Fruit fly (Drosophila melanogaster) whole organism, prepupa: Measurements from ENCODE around the gene CG33777.
A peak's percentile ranks its signal among the peaks of the same experiment; 100 is the strongest.

Experiments used
- Blimp-1 ChIP-seq: fragments of 200-800 bp; sonication (Bioruptor generic); optimal IDR thresholded peaks from 3 replicates; lab custom pipeline; 2017; ENCODE audit warnings: missing biosample characterization, missing genetic modification characterization, mild to moderate bottlenecking, moderate library complexity, missing genetic modification reagents
- CG10669 ChIP-seq: fragments of 200-800 bp; sonication (Bioruptor generic); optimal IDR thresholded peaks from 3 replicates; lab custom pipeline; 2018; ENCODE audit warnings: missing biosample characterization, mild to moderate bottlenecking, missing genetic modification characterization, moderate library complexity
- CG11762 ChIP-seq: fragments of 200-800 bp; sonication (Bioruptor generic); optimal IDR thresholded peaks from 3 replicates; lab custom pipeline; 2016; ENCODE audit warnings: missing biosample characterization, missing genetic modification characterization; ENCODE audit not compliant: insufficient read depth
- CG11902 ChIP-seq: fragments of 200-800 bp; sonication (Bioruptor generic); optimal IDR thresholded peaks from 3 replicates; lab custom pipeline; 2016; ENCODE audit warnings: missing biosample characterization, missing genetic modification characterization
- CG15336 ChIP-seq: fragments of 200-800 bp; sonication (Bioruptor generic); IDR thresholded peaks from 2 replicates; pipeline ENCODE4 v1.3.6; 2022; ENCODE audit warnings: missing biosample characterization, missing genetic modification characterization
- CG1621 ChIP-seq: fragments of 200-800 bp; sonication (Bioruptor generic); optimal IDR thresholded peaks from 3 replicates; lab custom pipeline; 2018; ENCODE audit warnings: missing biosample characterization, mild to moderate bottlenecking, missing genetic modification characterization
- CG16779 ChIP-seq: fragments of 200-800 bp; sonication (Bioruptor generic); optimal IDR thresholded peaks from 3 replicates; lab custom pipeline; 2017; ENCODE audit warnings: missing biosample characterization, mild to moderate bottlenecking, missing genetic modification characterization
- CG3032 ChIP-seq: fragments of 200-800 bp; optimal IDR thresholded peaks from 2 replicates; lab custom pipeline; 2019; ENCODE audit warnings: missing biosample characterization, mild to moderate bottlenecking, missing genetic modification characterization, moderate library complexity
- CG32006 ChIP-seq: fragments of 200-800 bp; sonication (Bioruptor generic); optimal IDR thresholded peaks from 3 replicates; lab custom pipeline; 2017; ENCODE audit warnings: missing biosample characterization, mild to moderate bottlenecking, missing genetic modification characterization
- CG34406 ChIP-seq: fragments of 200-800 bp; sonication (Bioruptor generic); optimal IDR thresholded peaks from 3 replicates; lab custom pipeline; 2016; ENCODE audit warnings: missing biosample characterization, missing genetic modification characterization
- CG4318 ChIP-seq: fragments of 200-800 bp; sonication (Bioruptor generic); optimal IDR thresholded peaks from 3 replicates; lab custom pipeline; 2017; ENCODE audit warnings: missing biosample characterization, mild to moderate bottlenecking, missing genetic modification characterization
- CG6163 ChIP-seq: fragments of 200-800 bp; sonication (Bioruptor generic); IDR thresholded peaks from 3 replicates; pipeline ENCODE4 v1.3.6; 2022; ENCODE audit warnings: missing biosample characterization, missing genetic modification characterization
- CG6276 ChIP-seq: fragments of 200-800 bp; sonication (Bioruptor generic); optimal IDR thresholded peaks from 2 replicates; lab custom pipeline; 2017; ENCODE audit warnings: missing biosample characterization, mild to moderate bottlenecking, missing genetic modification characterization
- CG6808 ChIP-seq: fragments of 200-800 bp; sonication (Bioruptor generic); optimal IDR thresholded peaks from 3 replicates; lab custom pipeline; 2017; ENCODE audit warnings: missing biosample characterization, missing genetic modification characterization, mild to moderate bottlenecking, moderate library complexity, missing genetic modification reagents
- CG6854 ChIP-seq: fragments of 200-800 bp; sonication (Bioruptor generic); optimal IDR thresholded peaks from 2 replicates; lab custom pipeline; 2017; ENCODE audit warnings: missing biosample characterization, mild to moderate bottlenecking, missing genetic modification characterization
- CG8119 ChIP-seq: fragments of 200-800 bp; sonication (Bioruptor generic); IDR thresholded peaks from 3 replicates; pipeline ENCODE4 v1.3.6; 2022; ENCODE audit warnings: missing biosample characterization, missing genetic modification characterization
- CG8632 ChIP-seq: fragments of 200-800 bp; sonication (Bioruptor generic); optimal IDR thresholded peaks from 3 replicates; lab custom pipeline; 2016; ENCODE audit warnings: missing biosample characterization, missing genetic modification characterization
- CG9139 ChIP-seq: fragments of 200-800 bp; sonication (Bioruptor generic); optimal IDR thresholded peaks from 3 replicates; lab custom pipeline; 2017; ENCODE audit warnings: missing biosample characterization, mild to moderate bottlenecking, missing genetic modification characterization
- Eip75B ChIP-seq: fragments of 200-800 bp; sonication (Bioruptor generic); optimal IDR thresholded peaks from 3 replicates; lab custom pipeline; 2016; ENCODE audit warnings: missing biosample characterization, missing genetic modification characterization
- Eip78C ChIP-seq: fragments of 200-800 bp; sonication (Bioruptor generic); peaks from one replicate; lab custom pipeline; 2016; ENCODE audit warnings: missing biosample characterization, missing genetic modification characterization
- Ets21C ChIP-seq: fragments of 200-800 bp; sonication (Bioruptor generic); optimal IDR thresholded peaks from 3 replicates; lab custom pipeline; 2016; ENCODE audit warnings: missing biosample characterization, missing genetic modification characterization
- Ets96B ChIP-seq: fragments of 200-800 bp; optimal IDR thresholded peaks from 2 replicates; lab custom pipeline; 2019; ENCODE audit warnings: missing biosample characterization, mild to moderate bottlenecking, missing genetic modification characterization, moderate library complexity
- Gug ChIP-seq: fragments of 200-800 bp; sonication (Bioruptor generic); IDR thresholded peaks from 2 replicates; pipeline ENCODE4 v1.3.6; 2022; ENCODE audit warnings: missing biosample characterization, missing genetic modification characterization
- Hr38 ChIP-seq: sonication (Bioruptor generic); optimal IDR thresholded peaks from 2 replicates; lab custom pipeline; 2016; ENCODE audit warnings: missing biosample characterization, missing genetic modification characterization
- Hr39 ChIP-seq: fragments of 200-800 bp; sonication (Bioruptor generic); optimal IDR thresholded peaks from 2 replicates; lab custom pipeline; 2016; ENCODE audit warnings: missing biosample characterization, missing genetic modification characterization
- Hr4 ChIP-seq: fragments of 200-800 bp; sonication (Bioruptor generic); optimal IDR thresholded peaks from 3 replicates; lab custom pipeline; 2016; ENCODE audit warnings: missing biosample characterization, missing genetic modification characterization
- Lpt ChIP-seq: fragments of 200-800 bp; sonication (Bioruptor generic); optimal IDR thresholded peaks from 3 replicates; lab custom pipeline; 2016; ENCODE audit warnings: missing biosample characterization, missing genetic modification characterization
- Met ChIP-seq: fragments of 200-800 bp; sonication (Bioruptor generic); optimal IDR thresholded peaks from 3 replicates; lab custom pipeline; 2016; ENCODE audit warnings: missing biosample characterization, missing genetic modification characterization
- Smox ChIP-seq: fragments of 200-800 bp; sonication (Bioruptor generic); optimal IDR thresholded peaks from 3 replicates; lab custom pipeline; 2016; ENCODE audit warnings: missing biosample characterization, missing genetic modification characterization
- Sox102F ChIP-seq: fragments of 200-800 bp; sonication (Bioruptor generic); optimal IDR thresholded peaks from 2 replicates; lab custom pipeline; 2016; ENCODE audit warnings: missing biosample characterization, mild to moderate bottlenecking, missing genetic modification characterization
- Sox15 ChIP-seq: fragments of 200-800 bp; sonication (Bioruptor generic); optimal IDR thresholded peaks from 3 replicates; lab custom pipeline; 2016; ENCODE audit warnings: missing biosample characterization, missing genetic modification characterization
- achi ChIP-seq: fragments of 200-800 bp; sonication (Bioruptor generic); optimal IDR thresholded peaks from 3 replicates; lab custom pipeline; 2016; ENCODE audit warnings: missing biosample characterization, missing genetic modification characterization
- acj6 ChIP-seq: fragments of 200-800 bp; sonication (Bioruptor generic); optimal IDR thresholded peaks from 3 replicates; lab custom pipeline; 2016; ENCODE audit warnings: missing biosample characterization, missing genetic modification characterization
- cyc ChIP-seq: fragments of 200-800 bp; sonication (Bioruptor generic); optimal IDR thresholded peaks from 3 replicates; lab custom pipeline; 2016; ENCODE audit warnings: missing biosample characterization, missing genetic modification characterization
- dac ChIP-seq: fragments of 200-800 bp; sonication (Bioruptor generic); optimal IDR thresholded peaks from 2 replicates; lab custom pipeline; 2017; ENCODE audit warnings: missing biosample characterization, mild to moderate bottlenecking, missing genetic modification characterization
- fd59A ChIP-seq: fragments of 200-800 bp; sonication (Bioruptor generic); optimal IDR thresholded peaks from 2 replicates; lab custom pipeline; 2017; ENCODE audit warnings: missing biosample characterization, mild to moderate bottlenecking, missing genetic modification characterization, missing genetic modification reagents
- fd85E ChIP-seq: fragments of 200-800 bp; sonication (Bioruptor generic); optimal IDR thresholded peaks from 3 replicates; lab custom pipeline; 2016; ENCODE audit warnings: missing biosample characterization, missing genetic modification characterization
- fkh ChIP-seq: fragments of 200-800 bp; sonication (Bioruptor generic); optimal IDR thresholded peaks from 3 replicates; lab custom pipeline; 2017; ENCODE audit warnings: missing biosample characterization, mild to moderate bottlenecking, missing genetic modification characterization, moderate library complexity
- lz ChIP-seq: fragments of 200-800 bp; sonication (Bioruptor generic); optimal IDR thresholded peaks from 3 replicates; lab custom pipeline; 2016; ENCODE audit warnings: missing biosample characterization, missing genetic modification characterization
- net ChIP-seq: fragments of 200-800 bp; sonication (Bioruptor generic); optimal IDR thresholded peaks from 3 replicates; lab custom pipeline; 2016; ENCODE audit warnings: missing biosample characterization, missing genetic modification characterization
- pdm3 ChIP-seq: fragments of 200-800 bp; sonication (Bioruptor generic); optimal IDR thresholded peaks from 3 replicates; lab custom pipeline; 2016; ENCODE audit warnings: missing biosample characterization, missing genetic modification characterization
- salr ChIP-seq, 2 experiments: fragments of 200-800 bp; sonication (Bioruptor generic); optimal IDR thresholded peaks; 3 replicates each; lab custom pipeline; 2016 to 2018; ENCODE audit warnings: missing biosample characterization in 2 of 2, missing genetic modification characterization in 2 of 2, mild to moderate bottlenecking in 1 of 2
- ss ChIP-seq, 2 experiments: fragments of 200-800 bp; sonication (Bioruptor generic); optimal IDR thresholded peaks; 2 replicates in 1 of 2; 3 replicates in 1 of 2; lab custom pipeline; 2017 to 2018; ENCODE audit warnings: mild to moderate bottlenecking in 2 of 2, missing biosample characterization in 2 of 2, missing genetic modification characterization in 2 of 2, moderate library complexity in 1 of 2
- svp ChIP-seq: fragments of 200-800 bp; sonication (Bioruptor generic); peaks from one replicate; lab custom pipeline; 2016; ENCODE audit warnings: missing biosample characterization, missing genetic modification characterization
- topi ChIP-seq: fragments of 200-800 bp; sonication (Bioruptor generic); optimal IDR thresholded peaks from 3 replicates; lab custom pipeline; 2016; ENCODE audit warnings: missing biosample characterization, missing genetic modification characterization

CG33777 gene

DNA sequence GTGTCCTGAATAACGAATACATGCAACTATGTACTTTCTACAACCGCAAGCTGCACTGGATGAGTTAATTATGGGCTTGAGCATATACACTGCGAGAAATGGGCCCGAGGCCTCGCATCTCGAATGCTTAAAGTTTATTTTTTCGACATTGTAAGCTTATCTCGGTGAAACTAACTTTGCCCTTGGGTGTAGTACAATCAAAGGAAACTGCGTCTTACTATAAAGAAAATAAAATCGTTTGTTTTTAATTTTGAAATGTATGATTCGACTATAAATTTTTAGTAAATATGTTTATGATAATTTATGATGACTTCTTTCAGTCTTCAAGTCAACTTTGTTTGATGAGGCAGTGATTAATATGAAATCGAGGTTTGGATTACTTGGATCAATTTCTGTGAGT is 9.3 kb downstream of the CG33777 start (continued):
- peak; percentile 50 for TF ChIP-seq CG4318
- peak; percentile 71 for TF ChIP-seq acj6 (GFP tag; lab: Kevin White, UChicago)
- TF ChIP-seq CG6276 (GFP tag; lab: Kevin White, UChicago) = peak; percentile 52
- TF ChIP-seq Lpt (GFP tag; lab: Kevin White, UChicago) = peak; percentile 39
- peak in 1 of 2 experiments; percentile 56 for TF ChIP-seq ss (GFP tag; optimal IDR thresholded peaks at IDR 0.05; lab: Kevin White, UChicago)
- peak; percentile 48 for TF ChIP-seq Ets96B (tag; lab: Kevin White, UChicago)
- peak; percentile 70 for TF ChIP-seq Eip75B (GFP tag; lab: Kevin White, UChicago)
- TF ChIP-seq fkh (GFP tag; lab: Kevin White, UChicago) = no peak
- TF ChIP-seq svp (GFP tag; lab: Kevin White, UChicago) = peak; percentile 76
- peak; percentile 57 for TF ChIP-seq CG8632
- peak; percentile 56 for TF ChIP-seq lz (GFP tag; lab: Kevin White, UChicago)
- TF ChIP-seq CG1621 = no peak
- TF ChIP-seq Ets21C (GFP tag; lab: Kevin White, UChicago) = no peak
- TF ChIP-seq CG15336 (GFP tag; lab: Robert Waterston, UW) = peak; percentile 49; the same call in 1 of the 2 replicates
- peak; percentile 51 for TF ChIP-seq CG34406
- peak; percentile 63 for TF ChIP-seq topi (GFP tag; lab: Kevin White, UChicago)

DNA sequence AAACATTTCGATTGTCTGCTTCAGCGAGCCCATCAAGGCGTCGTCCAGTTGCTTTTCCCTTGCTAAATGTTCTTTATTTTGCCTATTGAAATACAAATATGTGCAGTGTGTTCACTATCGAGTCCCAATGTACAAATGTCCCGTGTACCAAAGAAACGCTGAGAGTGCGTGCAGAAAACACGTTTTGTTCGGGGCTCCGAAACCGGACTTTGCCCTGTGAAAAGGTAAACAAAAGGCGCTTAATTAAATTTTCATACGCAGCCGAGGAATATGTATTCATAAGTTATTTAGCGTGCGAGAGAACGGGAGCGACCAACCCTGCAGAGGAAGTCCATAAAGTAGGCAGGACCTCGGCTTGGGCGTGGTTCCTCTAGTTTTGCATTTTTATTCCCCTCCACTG is 9.9 kb downstream of the CG33777 start:
- TF ChIP-seq CG1621 = no peak
- no peak for TF ChIP-seq CG10669
- no peak for TF ChIP-seq Hr4 (GFP tag; lab: Kevin White, UChicago)
- TF ChIP-seq ss (GFP tag; optimal IDR thresholded peaks at IDR 0.05; lab: Kevin White, UChicago) = peak; percentile 62 to 81
- TF ChIP-seq CG6854 (GFP tag; lab: Kevin White, UChicago) = peak; percentile 30
- peak; percentile 27 for TF ChIP-seq CG9139 (GFP tag; lab: Kevin White, UChicago)
- no peak for TF ChIP-seq fkh (GFP tag; lab: Kevin White, UChicago)
- no peak for TF ChIP-seq salr (GFP tag; optimal IDR thresholded peaks at IDR 0.05; lab: Kevin White, UChicago)
- no peak for TF ChIP-seq Hr39 (GFP tag; lab: Kevin White, UChicago)

DNA sequence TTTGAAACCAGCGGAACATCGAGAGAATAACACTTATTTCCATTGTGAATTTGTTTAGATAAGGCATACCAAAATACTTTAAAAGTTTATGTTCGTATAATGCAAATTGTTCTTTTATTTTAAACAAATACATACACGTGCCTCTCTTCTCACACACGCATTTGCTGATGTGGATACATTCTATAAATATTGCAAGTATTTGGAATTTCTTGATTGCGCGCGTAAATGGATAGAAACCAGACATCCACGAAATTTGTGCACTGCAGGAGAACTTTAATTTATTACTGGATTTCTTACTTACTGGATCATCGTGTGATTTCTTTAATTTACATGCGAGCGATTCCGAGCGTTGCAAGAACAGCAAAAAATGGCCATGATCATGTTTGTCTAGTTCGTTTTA is 10.4 kb downstream of the CG33777 start:
- TF ChIP-seq fkh (GFP tag; lab: Kevin White, UChicago) (no peak), fd85E (no peak), Met (no peak), CG10669 (no peak), cyc (GFP tag; lab: Kevin White, UChicago) (no peak), CG6163 (GFP tag; lab: Robert Waterston, UW) (no peak), Sox15 (GFP tag; lab: Kevin White, UChicago) (no peak), pdm3 (GFP tag; lab: Kevin White, UChicago) (no peak), dac (GFP tag; lab: Kevin White, UChicago) (no peak), CG8632 (no peak), CG16779 (tag; lab: Kevin White, UChicago) (no peak), CG11762 (GFP tag; lab: Kevin White, UChicago) (no peak), CG32006 (GFP tag; lab: Kevin White, UChicago) (no peak), CG6808 (no peak), Hr38 (GFP tag; lab: Kevin White, UChicago) (no peak), ss (GFP tag; optimal IDR thresholded peaks at IDR 0.05; lab: Kevin White, UChicago) (no peak), fd59A (no peak), Ets96B (tag; lab: Kevin White, UChicago) (no peak)

DNA sequence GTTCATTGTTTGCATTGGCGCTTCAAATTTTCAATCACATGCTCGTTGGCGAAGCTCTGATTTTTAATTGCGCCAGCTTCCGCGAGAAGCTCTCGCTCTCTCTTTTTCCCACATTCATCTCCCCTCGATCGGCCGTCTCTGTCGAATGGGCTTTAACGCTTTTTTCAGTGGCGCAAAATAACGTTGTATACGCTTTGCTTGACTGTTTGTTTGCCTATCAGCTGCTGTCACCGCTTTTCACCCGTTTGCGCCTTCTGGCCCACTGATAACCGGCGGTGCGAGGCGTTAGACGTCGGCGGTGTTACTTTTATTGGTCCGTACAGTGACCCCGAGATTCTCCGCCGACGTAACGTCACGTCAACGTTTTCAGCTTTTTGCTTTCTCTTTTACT is 11.2 kb downstream of the CG33777 start:
- TF ChIP-seq Sox15 (GFP tag; lab: Kevin White, UChicago) (no peak), CG11762 (GFP tag; lab: Kevin White, UChicago) (no peak), achi (no peak), Gug (GFP tag; lab: Robert Waterston, UW) (no peak), CG11902 (GFP tag; lab: Kevin White, UChicago) (no peak), pdm3 (GFP tag; lab: Kevin White, UChicago) (no peak), CG34406 (no peak), CG15336 (GFP tag; lab: Robert Waterston, UW) (no peak), CG9139 (GFP tag; lab: Kevin White, UChicago) (no peak), net (GFP tag; lab: Kevin White, UChicago) (no peak), CG3032 (no peak), Eip78C (GFP tag; lab: Kevin White, UChicago) (peak; percentile 10), Hr38 (GFP tag; lab: Kevin White, UChicago) (no peak), acj6 (GFP tag; lab: Kevin White, UChicago) (no peak), Blimp-1 (peak; percentile 35), topi (GFP tag; lab: Kevin White, UChicago) (no peak), Ets96B (tag; lab: Kevin White, UChicago) (no peak), Ets21C (GFP tag; lab: Kevin White, UChicago) (no peak), Smox (GFP tag; lab: Kevin White, UChicago) (no peak), CG8119 (GFP tag; lab: Robert Waterston, UW) (no peak), fd85E (no peak), Sox102F (no peak), Met (no peak)
